Worm (Caenorhabditis elegans): ENCODE data around the gene col-145.

DNA sequence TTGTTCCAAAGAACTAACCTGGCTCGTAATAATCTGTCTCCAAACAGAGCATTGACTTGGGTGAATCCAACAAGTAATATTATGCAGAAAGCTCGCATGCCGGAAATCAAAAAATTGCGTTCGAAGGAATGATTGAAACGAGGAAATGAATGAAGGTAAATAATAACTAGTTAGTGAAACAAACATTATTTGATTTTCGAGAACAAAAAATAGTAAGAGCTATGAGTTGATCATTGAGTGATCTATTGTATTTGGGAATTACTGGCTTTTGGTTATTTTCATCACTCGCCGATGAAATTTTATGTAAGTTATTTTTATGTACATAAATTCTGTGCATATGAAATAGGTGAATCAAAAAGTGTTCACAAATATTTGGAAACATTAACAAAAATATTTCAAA is 8.0 kb downstream of the col-145 start, which contains the start of gene B0222.5:
- TF ChIP-seq lir-3 (tag; optimal IDR thresholded peaks at IDR 0.05; ENCODE audit: poor library complexity) = no peak
- no peak for TF ChIP-seq lsy-2 (tag; optimal IDR thresholded peaks at IDR 0.05)
- TF ChIP-seq skn-1 (tag; optimal IDR thresholded peaks at IDR 0.05) = no peak
- TF ChIP-seq nhr-28 (tag; optimal IDR thresholded peaks at IDR 0.05) = no peak
- no peak for TF ChIP-seq nhr-237 (tag; optimal IDR thresholded peaks at IDR 0.05)
- no peak for TF ChIP-seq aly-2 (tag; optimal IDR thresholded peaks at IDR 0.05)
